Fruit fly (Drosophila melanogaster): ENCODE data around the gene r.

The r gene

DNA sequence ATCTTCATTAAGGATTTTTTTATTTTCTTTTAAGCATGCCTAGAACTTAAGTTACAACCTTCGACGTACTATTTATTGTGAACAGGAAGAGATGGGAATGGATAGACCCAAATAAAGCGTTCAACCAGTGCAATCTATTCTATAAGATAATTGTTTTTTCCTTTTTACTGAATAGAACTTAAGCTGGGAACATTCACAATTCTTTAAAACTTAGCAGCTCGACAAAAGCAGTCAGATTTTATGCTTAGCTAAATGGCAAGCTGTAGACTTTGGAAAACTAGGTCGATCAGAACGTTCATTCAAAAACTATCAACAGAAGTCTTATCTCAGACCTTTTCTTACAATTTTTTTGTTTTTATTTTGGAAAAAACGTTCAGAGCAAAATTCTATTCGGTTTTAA, 55.8 kb downstream of the r start, which contains the start of gene CG13008:
CG13008 (plus strand) TSS at position 301 of the 400 bp plus-strand sequence.
- TF ChIP-seq CG3838 (GFP tag; optimal IDR thresholded peaks at IDR 0.05), result no peak
- TF ChIP-seq mirr (GFP tag; optimal IDR thresholded peaks at IDR 0.05), result no peak
- TF ChIP-seq ara (GFP tag; IDR thresholded peaks at IDR 0.05), result no peak
- TF ChIP-seq ash1 (GFP tag; optimal IDR thresholded peaks at IDR 0.05), result no peak
- no peak for TF ChIP-seq zen (tag; optimal IDR thresholded peaks at IDR 0.05)
- TF ChIP-seq Xbp1 (GFP tag; optimal IDR thresholded peaks at IDR 0.05), result no peak
- TF ChIP-seq nerfin-1 (tag; optimal IDR thresholded peaks at IDR 0.05), result no peak
- no peak for TF ChIP-seq CG9609 (GFP tag; optimal IDR thresholded peaks at IDR 0.05)
- no peak for TF ChIP-seq Ssrp (tag; optimal IDR thresholded peaks at IDR 0.05)
- TF ChIP-seq CG14441 (GFP tag; IDR thresholded peaks at IDR 0.05), result no peak
- no peak for TF ChIP-seq Hey (tag; optimal IDR thresholded peaks at IDR 0.05)
- TF ChIP-seq Doc3 (GFP tag; IDR thresholded peaks at IDR 0.05; ENCODE audit: partially characterized antibody), result no peak
- TF ChIP-seq ems (GFP tag; optimal IDR thresholded peaks at IDR 0.05), result no peak
- TF ChIP-seq Side (GFP tag; optimal IDR thresholded peaks at IDR 0.05), result no peak
- TF ChIP-seq Camta (GFP tag; optimal IDR thresholded peaks at IDR 0.05), result no peak
- TF ChIP-seq phol (tag; optimal IDR thresholded peaks at IDR 0.05), result no peak
- no peak for TF ChIP-seq CG18764 (GFP tag; optimal IDR thresholded peaks at IDR 0.05)
- no peak for TF ChIP-seq Dref (GFP tag; IDR thresholded peaks at IDR 0.05)
- TF ChIP-seq CG18476 (GFP tag; optimal IDR thresholded peaks at IDR 0.05), result no peak
- no peak for TF ChIP-seq CG8765 (GFP tag; IDR thresholded peaks at IDR 0.05)

DNA sequence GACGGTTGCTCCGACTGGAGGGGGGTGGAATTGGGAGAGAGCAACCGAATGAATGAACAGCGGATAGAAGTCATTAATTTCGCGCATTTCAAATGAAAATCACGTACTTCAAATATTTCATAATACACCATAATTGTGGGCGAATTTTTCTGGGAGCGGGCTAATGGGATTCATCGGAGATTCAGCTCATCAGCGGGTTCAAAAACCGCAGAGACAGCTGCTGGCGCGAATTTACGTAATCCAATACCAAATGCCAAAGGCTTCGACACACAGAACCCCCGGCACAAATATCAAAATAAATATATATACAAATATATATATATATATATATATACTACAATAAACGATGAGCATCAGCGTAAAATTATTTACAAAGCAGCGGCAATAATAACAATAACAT, 61.5 kb downstream of the r start:
- TF ChIP-seq repo (GFP tag; optimal IDR thresholded peaks at IDR 0.05) (no peak), CG32532 (GFP tag; IDR thresholded peaks at IDR 0.05) (no peak), Asciz (GFP tag; optimal IDR thresholded peaks at IDR 0.05) (no peak), Drgx (GFP tag; IDR thresholded peaks at IDR 0.05) (no peak), Dref (GFP tag; IDR thresholded peaks at IDR 0.05) (no peak), yki (optimal IDR thresholded peaks at IDR 0.05) (no peak), CG3726 (GFP tag; IDR thresholded peaks at IDR 0.05) (no peak), jigr1 (GFP tag; IDR thresholded peaks at IDR 0.05) (no peak), CG13424 (tag; optimal IDR thresholded peaks at IDR 0.05) (no peak), CG13296 (GFP tag; optimal IDR thresholded peaks at IDR 0.05) (no peak), CG15696 (tag; optimal IDR thresholded peaks at IDR 0.05) (no peak), Camta (GFP tag; optimal IDR thresholded peaks at IDR 0.05) (no peak), NK7.1 (GFP tag; optimal IDR thresholded peaks at IDR 0.05) (no peak), CG2129 (GFP tag; IDR thresholded peaks at IDR 0.05; ENCODE audit: partially characterized antibody) (no peak), ken (GFP tag; IDR thresholded peaks at IDR 0.05) (no peak), CG6272 (GFP tag; IDR thresholded peaks at IDR 0.05) (no peak), rib (GFP tag; IDR thresholded peaks at IDR 0.05) (no peak), lmd (GFP tag; IDR thresholded peaks at IDR 0.05) (no peak), Sox102F (GFP tag; optimal IDR thresholded peaks at IDR 0.05) (no peak)
